Worm (Caenorhabditis elegans) whole organism, L3 larva: ENCODE results near the gene aex-2.
A peak's percentile ranks its signal among the peaks of the same experiment; 100 is the strongest.

Source experiments
- R02D3.7 ChIP-seq: fragments of 150-350 bp; optimal IDR thresholded peaks from 2 replicates; lab custom pipeline; 2014; ENCODE audit warnings: missing biosample characterization, missing genetic modification characterization
- ZK546.5 ChIP-seq: sonication (generic microtip); optimal IDR thresholded peaks from 2 replicates; lab custom pipeline; 2017; ENCODE audit warnings: missing biosample characterization, missing genetic modification characterization
- aly-2 ChIP-seq: fragments of 150-350 bp; optimal IDR thresholded peaks from 2 replicates; lab custom pipeline; 2014; ENCODE audit warnings: missing biosample characterization, missing genetic modification characterization
- ama-1 ChIP-seq: fragments of 150-350 bp; optimal IDR thresholded peaks from 2 replicates; lab custom pipeline; 2018
- ceh-16 ChIP-seq: sonication (generic microtip); optimal IDR thresholded peaks from 2 replicates; lab custom pipeline; 2017; ENCODE audit warnings: missing biosample characterization, missing genetic modification characterization
- ceh-28 ChIP-seq: fragments of 150-350 bp; optimal IDR thresholded peaks from 2 replicates; lab custom pipeline; 2014; ENCODE audit warnings: missing biosample characterization, missing genetic modification reagents, missing genetic modification characterization
- ceh-82 ChIP-seq: fragments of 150-350 bp; optimal IDR thresholded peaks from 2 replicates; lab custom pipeline; 2014; ENCODE audit warnings: missing biosample characterization, missing genetic modification characterization
- ceh-9 ChIP-seq: sonication (generic microtip); optimal IDR thresholded peaks from 2 replicates; lab custom pipeline; 2018; ENCODE audit warnings: missing biosample characterization, missing genetic modification characterization
- daf-12 ChIP-seq: fragments of 150-350 bp; optimal IDR thresholded peaks from 2 replicates; lab custom pipeline; 2014; ENCODE audit warnings: missing biosample characterization, missing genetic modification reagents, missing genetic modification characterization
- egl-27 ChIP-seq: sonication (generic microtip); optimal IDR thresholded peaks from 4 replicates; lab custom pipeline; 2017; ENCODE audit warnings: missing biosample characterization, missing genetic modification reagents, missing genetic modification characterization
- egl-5 ChIP-seq: fragments of 150-350 bp; optimal IDR thresholded peaks from 2 replicates; lab custom pipeline; 2017; ENCODE audit warnings: missing biosample characterization, missing genetic modification reagents, missing genetic modification characterization, inconsistent platforms
- elt-1 ChIP-seq: fragments of 150-350 bp; optimal IDR thresholded peaks from 2 replicates; lab custom pipeline; 2014; ENCODE audit warnings: missing biosample characterization, missing genetic modification characterization
- elt-2 ChIP-seq: sonication (generic microtip); optimal IDR thresholded peaks from 2 replicates; lab custom pipeline; 2016; ENCODE audit warnings: missing genetic modification reagents, mild to moderate bottlenecking, missing genetic modification characterization, missing compliant biosample characterization
- elt-3 ChIP-seq, 3 experiments: fragments of 150-350 bp in 1 of 3; sonication (generic microtip) in 2 of 3; optimal IDR thresholded peaks; 2 replicates in 2 of 3; 4 replicates in 1 of 3; lab custom pipeline; 2014 to 2017; ENCODE audit warnings: missing biosample characterization in 3 of 3, missing genetic modification characterization in 3 of 3
- eor-1 ChIP-seq, 2 experiments: fragments of 150-350 bp; optimal IDR thresholded peaks; 2 replicates each; lab custom pipeline; 2014 to 2018; ENCODE audit warnings: missing biosample characterization in 2 of 2, missing genetic modification characterization in 2 of 2
- fkh-10 ChIP-seq: sonication (generic microtip); optimal IDR thresholded peaks from 2 replicates; lab custom pipeline; 2017; ENCODE audit warnings: missing biosample characterization, missing genetic modification reagents, missing genetic modification characterization
- fkh-2 ChIP-seq: fragments of 150-350 bp; optimal IDR thresholded peaks from 2 replicates; lab custom pipeline; 2014; ENCODE audit warnings: missing biosample characterization, missing genetic modification reagents, missing genetic modification characterization
- fos-1 ChIP-seq: fragments of 150-350 bp; optimal IDR thresholded peaks from 2 replicates; lab custom pipeline; 2014; ENCODE audit warnings: missing biosample characterization, missing genetic modification characterization
- hmg-11 ChIP-seq: sonication (generic microtip); optimal IDR thresholded peaks from 2 replicates; lab custom pipeline; 2016; ENCODE audit warnings: missing genetic modification characterization, missing compliant biosample characterization
- jun-1 ChIP-seq: fragments of 150-350 bp; optimal IDR thresholded peaks from 2 replicates; lab custom pipeline; 2014; ENCODE audit warnings: missing biosample characterization, missing genetic modification reagents, missing genetic modification characterization
- lin-15B ChIP-seq: fragments of 150-350 bp; optimal IDR thresholded peaks from 2 replicates; lab custom pipeline; 2014; ENCODE audit warnings: missing biosample characterization, missing genetic modification characterization
- lin-39 ChIP-seq: fragments of 150-350 bp; optimal IDR thresholded peaks from 2 replicates; lab custom pipeline; 2018; ENCODE audit warnings: missing biosample characterization, missing genetic modification reagents, missing genetic modification characterization
- lsy-12 ChIP-seq: sonication (generic microtip); optimal IDR thresholded peaks from 2 replicates; lab custom pipeline; 2016; ENCODE audit warnings: mild to moderate bottlenecking, missing genetic modification characterization, missing compliant biosample characterization
- mdl-1 ChIP-seq: fragments of 150-350 bp; optimal IDR thresholded peaks from 2 replicates; lab custom pipeline; 2014; ENCODE audit warnings: missing biosample characterization, missing genetic modification characterization
- mml-1 ChIP-seq: fragments of 150-350 bp; sonication (generic microtip); optimal IDR thresholded peaks from 3 replicates; lab custom pipeline; 2014; ENCODE audit warnings: missing biosample characterization, missing genetic modification characterization
- nfya-1 ChIP-seq: sonication (generic microtip); optimal IDR thresholded peaks from 2 replicates; lab custom pipeline; 2017; ENCODE audit warnings: missing genetic modification characterization, mild to moderate bottlenecking, missing compliant biosample characterization, antibody characterized with exemption, moderate library complexity; ENCODE audit not compliant: insufficient read depth
- nhr-11 ChIP-seq: fragments of 150-350 bp; optimal IDR thresholded peaks from 2 replicates; lab custom pipeline; 2014; ENCODE audit warnings: missing biosample characterization, missing genetic modification characterization
- nhr-12 ChIP-seq: fragments of 150-350 bp; optimal IDR thresholded peaks from 2 replicates; lab custom pipeline; 2014; ENCODE audit warnings: missing biosample characterization, missing genetic modification characterization
- nhr-23 ChIP-seq: fragments of 150-350 bp; optimal IDR thresholded peaks from 2 replicates; lab custom pipeline; 2014; ENCODE audit warnings: missing biosample characterization, missing genetic modification reagents, missing genetic modification characterization
- nhr-237 ChIP-seq: fragments of 150-350 bp; optimal IDR thresholded peaks from 2 replicates; lab custom pipeline; 2014; ENCODE audit warnings: missing biosample characterization, missing genetic modification characterization
- nhr-25 ChIP-seq: sonication (generic microtip); optimal IDR thresholded peaks from 2 replicates; lab custom pipeline; 2017; ENCODE audit warnings: missing biosample characterization, missing genetic modification characterization
- nhr-28 ChIP-seq: fragments of 150-350 bp; optimal IDR thresholded peaks from 2 replicates; lab custom pipeline; 2014; ENCODE audit warnings: missing biosample characterization, missing genetic modification characterization
- nhr-43 ChIP-seq: sonication (generic microtip); optimal IDR thresholded peaks from 2 replicates; lab custom pipeline; 2016; ENCODE audit warnings: mild to moderate bottlenecking, missing genetic modification characterization, missing compliant biosample characterization; ENCODE audit not compliant: poor library complexity, severe bottlenecking
- nhr-67 ChIP-seq: fragments of 150-350 bp; optimal IDR thresholded peaks from 2 replicates; lab custom pipeline; 2014; ENCODE audit warnings: missing biosample characterization, missing genetic modification characterization
- nhr-76 ChIP-seq: fragments of 150-350 bp; sonication (generic microtip); optimal IDR thresholded peaks from 5 replicates; lab custom pipeline; 2014; ENCODE audit warnings: missing biosample characterization, missing genetic modification characterization
- nhr-77 ChIP-seq: fragments of 150-350 bp; optimal IDR thresholded peaks from 2 replicates; lab custom pipeline; 2014; ENCODE audit warnings: missing biosample characterization, missing genetic modification characterization
- pha-4 ChIP-seq: fragments of 150-350 bp; optimal IDR thresholded peaks from 2 replicates; lab custom pipeline; 2014; ENCODE audit warnings: missing biosample characterization, missing genetic modification reagents, missing genetic modification characterization
- pqm-1 ChIP-seq: fragments of 150-350 bp; optimal IDR thresholded peaks from 2 replicates; lab custom pipeline; 2017; ENCODE audit warnings: missing biosample characterization, missing genetic modification characterization, inconsistent platforms
- sea-2 ChIP-seq: fragments of 150-350 bp; sonication (generic microtip); optimal IDR thresholded peaks from 4 replicates; lab custom pipeline; 2014; ENCODE audit warnings: missing biosample characterization, missing genetic modification reagents, missing genetic modification characterization
- skn-1 ChIP-seq: fragments of 150-350 bp; optimal IDR thresholded peaks from 2 replicates; lab custom pipeline; 2014; ENCODE audit warnings: missing biosample characterization, missing genetic modification characterization
- snpc-4 ChIP-seq: fragments of 150-350 bp; optimal IDR thresholded peaks from 2 replicates; lab custom pipeline; 2014; ENCODE audit warnings: missing biosample characterization, missing genetic modification characterization
- tbx-2 ChIP-seq: sonication (generic microtip); optimal IDR thresholded peaks from 2 replicates; lab custom pipeline; 2016; ENCODE audit warnings: mild to moderate bottlenecking, missing genetic modification characterization, missing compliant biosample characterization
- unc-39 ChIP-seq: sonication (generic microtip); optimal IDR thresholded peaks from 4 replicates; lab custom pipeline; 2017; ENCODE audit warnings: missing biosample characterization, missing genetic modification characterization
- unc-62 ChIP-seq: fragments of 150-350 bp; sonication (generic microtip); optimal IDR thresholded peaks from 4 replicates; lab custom pipeline; 2014; ENCODE audit warnings: missing biosample characterization, missing genetic modification reagents, missing genetic modification characterization
- zag-1 ChIP-seq: fragments of 150-350 bp; optimal IDR thresholded peaks from 2 replicates; lab custom pipeline; 2014; ENCODE audit warnings: missing biosample characterization, missing genetic modification characterization
- ztf-11 ChIP-seq: fragments of 150-350 bp; optimal IDR thresholded peaks from 2 replicates; lab custom pipeline; 2014; ENCODE audit warnings: missing biosample characterization, missing genetic modification characterization
- ztf-4 ChIP-seq: fragments of 150-350 bp; optimal IDR thresholded peaks from 2 replicates; lab custom pipeline; 2014; ENCODE audit warnings: missing biosample characterization, missing genetic modification characterization

aex-2 gene

ce11 chrX:9638825-9639474 lies 14.0 kb downstream of the aex-2 start:
- TF ChIP-seq pha-4 (peak; percentile 33), ceh-82 (tag; lab: Kevin White, UChicago) (no peak), elt-2 (tag; lab: Kevin White, UChicago) (peak; percentile 64), nhr-25 (tag; lab: Kevin White, UChicago) (peak; percentile 75), pqm-1 (tag; lab: Kevin White, UChicago) (peak; percentile 67), nhr-67 (tag; lab: Kevin White, UChicago) (no peak), sea-2 (GFP tag; lab: Kevin White, UChicago) (no peak), nhr-23 (tag; lab: Kevin White, UChicago) (peak; percentile 28), mdl-1 (tag; lab: Kevin White, UChicago) (no peak)

- no peak for TF ChIP-seq unc-39 (tag; lab: Kevin White, UChicago)
- TF ChIP-seq lin-39 (tag; lab: Kevin White, UChicago), result no peak
- no peak for TF ChIP-seq unc-62 (GFP tag; lab: Kevin White, UChicago)
- no peak for TF ChIP-seq nhr-28 (tag; lab: Kevin White, UChicago)
- TF ChIP-seq nhr-76 (tag; lab: Kevin White, UChicago), result no peak
- TF ChIP-seq elt-2 (tag; lab: Kevin White, UChicago), result peak; percentile 42
- TF ChIP-seq lsy-12 (tag; lab: Kevin White, UChicago), result peak; percentile 37
- no peak for TF ChIP-seq nhr-12 (tag; lab: Kevin White, UChicago)
- TF ChIP-seq nhr-67 (tag; lab: Kevin White, UChicago), result no peak
- no peak for TF ChIP-seq sea-2 (GFP tag; lab: Kevin White, UChicago)
- TF ChIP-seq nhr-237, result no peak
- TF ChIP-seq mdl-1 (tag; lab: Kevin White, UChicago), result no peak
- TF ChIP-seq lin-15B (tag; lab: Kevin White, UChicago), result no peak
- TF ChIP-seq hmg-11 (tag; lab: Kevin White, UChicago), result peak; percentile 63
- peak; percentile 57 for TF ChIP-seq nfya-1
- no peak for TF ChIP-seq fkh-2
- peak; percentile 17 for TF ChIP-seq ceh-82 (tag; lab: Kevin White, UChicago)
- no peak for TF ChIP-seq zag-1
- TF ChIP-seq jun-1 (tag; lab: Kevin White, UChicago), result no peak
- no peak for TF ChIP-seq ceh-28 (tag; lab: Kevin White, UChicago)
- TF ChIP-seq elt-3 (tag; optimal IDR thresholded peaks at IDR 0.05; lab: Kevin White, UChicago), result no peak
- TF ChIP-seq nhr-77 (tag; lab: Kevin White, UChicago), result no peak
- no peak for TF ChIP-seq snpc-4 (tag; lab: Kevin White, UChicago)
- no peak for TF ChIP-seq ztf-11 (tag; lab: Kevin White, UChicago)
- no peak for TF ChIP-seq eor-1 (tag; optimal IDR thresholded peaks at IDR 0.05; lab: Kevin White, UChicago)
- no peak for TF ChIP-seq ceh-9 (tag; lab: Kevin White, UChicago)
- TF ChIP-seq nhr-25 (tag; lab: Kevin White, UChicago), result peak; percentile 35
- TF ChIP-seq pqm-1 (tag; lab: Kevin White, UChicago), result no peak
- peak; percentile 42 for TF ChIP-seq R02D3.7 (tag; lab: Kevin White, UChicago)
- TF ChIP-seq ztf-4 (tag; lab: Kevin White, UChicago), result peak; percentile 71
- no peak for TF ChIP-seq aly-2 (tag; lab: Kevin White, UChicago)
- no peak for TF ChIP-seq skn-1 (tag; lab: Kevin White, UChicago)
- no peak for TF ChIP-seq elt-1 (tag; lab: Kevin White, UChicago)
- peak; percentile 52 for TF ChIP-seq egl-5 (tag; lab: Kevin White, UChicago)
- peak; percentile 39 for TF ChIP-seq pha-4
- peak; percentile 38 for TF ChIP-seq nhr-23 (tag; lab: Kevin White, UChicago)
- no peak for TF ChIP-seq egl-27 (tag; lab: Kevin White, UChicago)
- no peak for TF ChIP-seq ceh-16 (tag; lab: Kevin White, UChicago)
- no peak for TF ChIP-seq fkh-10 (GFP tag; lab: Kevin White, UChicago)
- no peak for TF ChIP-seq daf-12 (tag; lab: Kevin White, UChicago)
- TF ChIP-seq nhr-11, result no peak
- peak; percentile 51 for TF ChIP-seq tbx-2 (tag; lab: Kevin White, UChicago)
- TF ChIP-seq mml-1 (tag; lab: Kevin White, UChicago), result no peak
- TF ChIP-seq ama-1 (lab: Kevin White, UChicago), result no peak
- no peak for TF ChIP-seq ZK546.5 (tag; lab: Kevin White, UChicago)
- no peak for TF ChIP-seq fos-1 (tag; lab: Kevin White, UChicago)
- peak; percentile 60 for TF ChIP-seq nhr-43 (tag; lab: Kevin White, UChicago)
- TF ChIP-seq, all 47 proteins: peak for 13
Observed at ce11 chrX:9637700-9638099, 15.2 kb downstream of the aex-2 start.
